Fruit fly (Drosophila melanogaster): ENCODE results near the gene CG43447.

dm6 chr3R:27440012-27440411, at the start of gene CG43447:
- no peak for TF ChIP-seq CG7045 (GFP tag; optimal IDR thresholded peaks at IDR 0.05)
- no peak for TF ChIP-seq CG5204 (GFP tag; optimal IDR thresholded peaks at IDR 0.05)
- no peak for TF ChIP-seq Hr96 (GFP tag; optimal IDR thresholded peaks at IDR 0.05)
- no peak for TF ChIP-seq toe (GFP tag; optimal IDR thresholded peaks at IDR 0.05)
- TF ChIP-seq ovo (GFP tag; optimal IDR thresholded peaks at IDR 0.05): no peak
- no peak for TF ChIP-seq tj (GFP tag; optimal IDR thresholded peaks at IDR 0.05)
- TF ChIP-seq Mnt (GFP tag; optimal IDR thresholded peaks at IDR 0.05): no peak
- TF ChIP-seq Clk (GFP tag; optimal IDR thresholded peaks at IDR 0.05): no peak
- no peak for TF ChIP-seq CG33017 (tag; optimal IDR thresholded peaks at IDR 0.05)

All from whole organism, adult.